Fruit fly (Drosophila melanogaster) whole organism, wandering third instar larva: Measurements from ENCODE around the gene CG14693.

Experiments used
- CG32264 ChIP-seq: fragments of 200-800 bp; sonication (Bioruptor generic); optimal IDR thresholded peaks from 2 replicates; lab custom pipeline; 2016; ENCODE audit warnings: missing biosample characterization, missing genetic modification characterization
- Rel ChIP-seq, 2 experiments: fragments of 200-800 bp; sonication (Bioruptor generic) in 1 of 2; optimal IDR thresholded peaks; 2 replicates in 1 of 2; 3 replicates in 1 of 2; lab custom pipeline; 2016 to 2019; ENCODE audit warnings: mild to moderate bottlenecking in 2 of 2, missing biosample characterization in 2 of 2, missing genetic modification characterization in 2 of 2, moderate library complexity in 1 of 2
- h ChIP-seq: fragments of 200-800 bp; sonication (Bioruptor generic); optimal IDR thresholded peaks from 3 replicates; lab custom pipeline; 2016; ENCODE audit warnings: missing biosample characterization, mild to moderate bottlenecking, missing genetic modification characterization
- pan ChIP-seq: fragments of >200 bp; optimal IDR thresholded peaks from 2 replicates; lab custom pipeline; 2017
- psq ChIP-seq: fragments of 200-800 bp; sonication (Bioruptor generic); optimal IDR thresholded peaks from 3 replicates; lab custom pipeline; 2017; ENCODE audit warnings: missing biosample characterization, mild to moderate bottlenecking, missing genetic modification characterization, moderate library complexity
- sage ChIP-seq: fragments of 200-800 bp; sonication (Bioruptor generic); optimal IDR thresholded peaks from 2 replicates; lab custom pipeline; 2016; ENCODE audit warnings: missing biosample characterization, mild to moderate bottlenecking, missing genetic modification characterization

dm6 chr3R:10854243-10854874 lies 39.5 kb upstream of the CG14693 start, which contains the start of the genes CG6567 and CG4511:
- TF ChIP-seq pan (lab: Kevin White, UChicago) (no peak), sage (GFP tag; lab: Kevin White, UChicago) (no peak), CG32264 (GFP tag; lab: Kevin White, UChicago) (no peak), h (no peak), psq (GFP tag; lab: Kevin White, UChicago) (no peak), Rel (GFP tag; optimal IDR thresholded peaks at IDR 0.05; lab: Kevin White, UChicago) (no peak), Rel (tag; optimal IDR thresholded peaks at IDR 0.05; lab: Kevin White, UChicago) (no peak)
